Worm (Caenorhabditis elegans) whole organism, mixed stage, embryonic: ENCODE data around the gene dbl-1.

Experiments
- ceh-83 ChIP-seq: fragments of 200-800 bp; sonication (Bioruptor generic); optimal IDR thresholded peaks from 2 replicates; lab custom pipeline; 2018; ENCODE audit warnings: mild to moderate bottlenecking, missing genetic modification characterization, missing compliant biosample characterization
- nhr-237 ChIP-seq: fragments of 150-350 bp; optimal IDR thresholded peaks from 2 replicates; lab custom pipeline; 2014; ENCODE audit warnings: missing biosample characterization, missing genetic modification characterization

DNA sequence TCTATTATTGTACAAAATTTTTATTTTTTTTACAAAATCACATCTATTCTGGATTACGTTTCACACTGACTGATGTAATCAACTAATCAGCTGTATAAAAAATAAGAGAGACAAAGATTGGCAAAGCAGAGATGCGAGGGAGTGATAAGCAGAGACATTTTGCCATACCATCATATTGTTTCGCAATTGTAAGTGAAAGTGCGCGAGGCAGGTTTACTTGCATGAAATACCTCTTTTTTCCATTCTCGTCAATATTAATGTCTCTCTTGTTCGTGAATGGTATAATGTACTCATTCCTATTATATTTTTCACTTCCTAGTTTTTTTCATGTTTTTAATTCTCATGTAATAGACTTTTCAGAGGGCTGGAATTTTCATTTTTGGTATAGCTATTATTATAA is 21.1 kb upstream of the dbl-1 start:
- TF ChIP-seq nhr-237 (tag; lab: Kevin White, UChicago) (no peak), ceh-83 (GFP tag; lab: Kevin White, UChicago) (no peak)
